Worm (Caenorhabditis elegans) whole organism, L2 larva: ENCODE measurements around the gene H09F14.1.

Experiments used
- C34F6.9 ChIP-seq: fragments of 150-350 bp; optimal IDR thresholded peaks from 2 replicates; lab custom pipeline; 2014; ENCODE audit warnings: missing biosample characterization, missing genetic modification characterization
- ceh-82 ChIP-seq: fragments of 150-350 bp; optimal IDR thresholded peaks from 2 replicates; lab custom pipeline; 2014; ENCODE audit warnings: missing biosample characterization, missing genetic modification characterization
- elt-1 ChIP-seq: fragments of 150-350 bp; optimal IDR thresholded peaks from 2 replicates; lab custom pipeline; 2014; ENCODE audit warnings: missing biosample characterization, missing genetic modification characterization
- fos-1 ChIP-seq: fragments of 150-350 bp; optimal IDR thresholded peaks from 2 replicates; lab custom pipeline; 2014; ENCODE audit warnings: missing biosample characterization, missing genetic modification characterization
- nhr-77 ChIP-seq: fragments of 150-350 bp; optimal IDR thresholded peaks from 2 replicates; lab custom pipeline; 2014; ENCODE audit warnings: missing biosample characterization, missing genetic modification characterization

ce11 chrV:10615496-10615895, at the start of gene H09F14.1:
- TF ChIP-seq C34F6.9 (no peak), ceh-82 (tag; lab: Kevin White, UChicago) (no peak), elt-1 (tag; lab: Kevin White, UChicago) (no peak), nhr-77 (tag; lab: Kevin White, UChicago) (no peak), fos-1 (tag; lab: Kevin White, UChicago) (no peak)
